Fruit fly (Drosophila melanogaster): Measurements from ENCODE around the gene Pgk.

Gene Pgk

DNA sequence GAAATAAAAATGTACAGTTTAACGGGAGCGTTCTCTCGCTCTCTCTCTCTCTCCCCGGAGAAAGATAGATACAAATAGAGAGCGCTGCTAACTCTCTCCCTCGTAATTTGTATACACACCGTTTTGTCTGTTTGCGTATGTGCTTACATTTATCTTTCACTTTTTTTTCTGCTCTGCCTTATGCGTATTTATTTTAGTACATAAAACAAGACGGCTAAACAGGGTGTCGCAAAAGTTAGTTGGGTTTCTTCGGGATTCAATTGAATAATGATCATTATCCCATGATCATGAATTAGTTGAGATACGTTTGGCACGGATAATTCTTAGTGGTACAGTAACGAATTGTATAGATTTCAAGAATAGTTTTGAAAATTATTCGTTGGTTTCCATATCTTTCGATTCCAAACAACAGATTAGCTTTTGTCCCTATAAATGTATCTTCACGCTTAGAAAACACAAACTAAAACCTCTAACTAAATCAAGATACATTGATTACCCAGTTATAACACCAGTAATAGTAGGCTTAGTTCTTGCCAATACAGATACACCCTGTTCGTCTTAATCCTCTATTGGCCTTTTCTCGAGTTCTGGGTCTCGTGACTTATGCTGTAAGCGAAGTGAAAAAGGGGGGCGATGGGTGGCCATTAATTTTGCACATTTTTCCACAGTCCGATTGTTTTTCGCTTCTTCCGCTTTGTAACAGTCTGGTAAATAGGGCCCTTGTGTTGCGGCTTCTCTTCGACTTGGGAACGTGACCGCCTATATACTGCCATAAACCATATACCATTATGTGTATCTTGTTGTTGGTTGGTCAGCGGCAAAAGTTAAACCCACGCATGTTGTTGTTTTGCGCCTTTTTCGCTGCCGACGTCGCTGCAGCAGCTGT lies 1.8 kb upstream of the Pgk start (continued):
- TF ChIP-seq CG12942 (GFP tag; optimal IDR thresholded peaks at IDR 0.05) (peak; percentile 43), corto (GFP tag; optimal IDR thresholded peaks at IDR 0.05) (no peak), pan (optimal IDR thresholded peaks at IDR 0.05) (no peak), pan (GFP tag; optimal IDR thresholded peaks at IDR 0.05 in 1 of 2, IDR thresholded peaks at IDR 0.05 in 1 of 2) (no peak), CG12769 (tag; optimal IDR thresholded peaks at IDR 0.05) (peak; percentile 62), CG10366 (GFP tag; IDR thresholded peaks at IDR 0.05) (no peak), Mes4 (GFP tag; optimal IDR thresholded peaks at IDR 0.05) (peak; percentile 73), HLHmδ (GFP tag; optimal IDR thresholded peaks at IDR 0.05) (peak; percentile 82), unc-4 (GFP tag; IDR thresholded peaks at IDR 0.05; ENCODE audit: partially characterized antibody) (no peak), schlank (tag; optimal IDR thresholded peaks at IDR 0.05) (peak; percentile 71), ftz-f1 (GFP tag; optimal IDR thresholded peaks at IDR 0.05) (no peak), CG1024 (GFP tag; IDR thresholded peaks at IDR 0.05) (no peak), maf-S (GFP tag; optimal IDR thresholded peaks at IDR 0.05) (peak; percentile 14), dimm (GFP tag; IDR thresholded peaks at IDR 0.05) (no peak), CG10274 (GFP tag; optimal IDR thresholded peaks at IDR 0.05) (peak; percentile 57), Dad (GFP tag; optimal IDR thresholded peaks at IDR 0.05) (peak; percentile 73), gt (GFP tag; IDR thresholded peaks at IDR 0.05) (no peak), nmo (GFP tag; optimal IDR thresholded peaks at IDR 0.05) (peak; percentile 77), tup (GFP tag; optimal IDR thresholded peaks at IDR 0.05) (no peak), p53 (GFP tag; optimal IDR thresholded peaks at IDR 0.05) (peak; percentile 54), otp (GFP tag; IDR thresholded peaks at IDR 0.05) (no peak), CG3995 (GFP tag; optimal IDR thresholded peaks at IDR 0.05) (peak; percentile 42), abd-A (tag; optimal IDR thresholded peaks at IDR 0.05) (peak; percentile 82), knrl (GFP tag; IDR thresholded peaks at IDR 0.05; ENCODE audit: partially characterized antibody) (no peak), Pdp1 (GFP tag; optimal IDR thresholded peaks at IDR 0.05) (peak; percentile 52 to 70), CG6854 (GFP tag; optimal IDR thresholded peaks at IDR 0.05) (peak; percentile 72), CG12071 (GFP tag; optimal IDR thresholded peaks at IDR 0.05) (peak; percentile 85), en (GFP tag; optimal IDR thresholded peaks at IDR 0.05) (peak; percentile 80), CG7786 (GFP tag; optimal IDR thresholded peaks at IDR 0.05) (peak; percentile 66), chinmo (GFP tag; IDR thresholded peaks at IDR 0.05; ENCODE audit: partially characterized antibody) (no peak), CG6654 (GFP tag; optimal IDR thresholded peaks at IDR 0.05) (peak; percentile 53), dati (GFP tag; IDR thresholded peaks at IDR 0.05) (no peak), dpn (GFP tag; optimal IDR thresholded peaks at IDR 0.05) (peak; percentile 74 to 78), CG2678 (tag; optimal IDR thresholded peaks at IDR 0.05) (peak; percentile 94), Asciz (GFP tag; optimal IDR thresholded peaks at IDR 0.05) (peak; percentile 76), CG13296 (GFP tag; optimal IDR thresholded peaks at IDR 0.05) (peak; percentile 86), dysf (GFP tag; IDR thresholded peaks at IDR 0.05) (no peak), croc (GFP tag; conservative IDR thresholded peaks at IDR 0.05) (no peak; the same call in 2 of the 3 replicates), CG1233 (GFP tag; optimal IDR thresholded peaks at IDR 0.05) (peak; percentile 83), Hmr (GFP tag; optimal IDR thresholded peaks at IDR 0.05) (peak; percentile 86), CG16779 (GFP tag; IDR thresholded peaks at IDR 0.05) (no peak), CG13123 (GFP tag; optimal IDR thresholded peaks at IDR 0.05) (peak; percentile 68), Taf1 (GFP tag; IDR thresholded peaks at IDR 0.05) (no peak), Dip2 (GFP tag; IDR thresholded peaks at IDR 0.05) (no peak), ci (GFP tag; IDR thresholded peaks at IDR 0.05) (no peak), ERR (GFP tag; optimal IDR thresholded peaks at IDR 0.05) (peak; percentile 0), CG6689 (GFP tag; IDR thresholded peaks at IDR 0.05) (no peak), CG14050 (GFP tag; IDR thresholded peaks at IDR 0.05) (no peak), Ets97D (GFP tag; optimal IDR thresholded peaks at IDR 0.05) (no peak), tgo (GFP tag; IDR thresholded peaks at IDR 0.05) (no peak)
